Worm (Caenorhabditis elegans): Measurements from ENCODE around the gene nex-3.

nex-3 gene

DNA sequence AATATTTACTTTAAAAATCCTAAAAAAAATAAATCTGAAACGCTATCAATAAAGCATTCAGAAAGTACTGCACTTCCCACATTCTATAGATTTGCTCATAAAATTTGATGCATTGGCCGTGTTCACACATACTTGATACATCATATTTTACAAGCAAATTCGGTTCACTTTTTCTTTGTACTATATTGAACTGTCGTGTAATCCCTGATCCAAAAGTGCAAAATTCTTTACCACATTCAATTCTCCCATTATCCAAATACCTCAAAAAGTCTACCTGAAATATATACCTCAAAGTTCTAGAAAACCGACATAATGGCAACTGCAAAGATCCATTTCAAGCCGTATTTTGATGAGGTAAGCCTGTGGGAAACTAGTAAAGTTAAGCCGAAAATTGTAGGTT is at the start of gene nex-3:
TSS of gene nex-3 (plus strand) at position 301 of the 400 bp plus-strand sequence.
- TF ChIP-seq ztf-22 (GFP tag; optimal IDR thresholded peaks at IDR 0.05) (no peak), lin-26 (GFP tag; IDR thresholded peaks at IDR 0.05) (no peak), egl-44 (GFP tag; IDR thresholded peaks at IDR 0.05) (no peak), ama-1 (optimal IDR thresholded peaks at IDR 0.05) (no peak), ama-1 (GFP tag; optimal IDR thresholded peaks at IDR 0.05) (no peak), ZK185.1 (tag; optimal IDR thresholded peaks at IDR 0.05; ENCODE audit: poor library complexity, severe bottlenecking) (no peak), mes-4 (tag; optimal IDR thresholded peaks at IDR 0.05) (no peak), rec-8 (tag; optimal IDR thresholded peaks at IDR 0.05) (no peak), Y53G8AR.9 (GFP tag; conservative IDR thresholded peaks at IDR 0.05) (no peak), nhr-90 (tag; optimal IDR thresholded peaks at IDR 0.05) (no peak), cebp-1 (GFP tag; IDR thresholded peaks at IDR 0.05) (no peak), cebp-1 (tag; optimal IDR thresholded peaks at IDR 0.05) (no peak), attf-6 (GFP tag; IDR thresholded peaks at IDR 0.05) (no peak), F22D6.2 (tag; optimal IDR thresholded peaks at IDR 0.05) (no peak), ztf-26 (tag; optimal IDR thresholded peaks at IDR 0.05) (no peak), rcor-1 (GFP tag; IDR thresholded peaks at IDR 0.05) (no peak), ceh-91 (GFP tag; IDR thresholded peaks at IDR 0.05) (no peak), hlh-26 (GFP tag; conservative IDR thresholded peaks at IDR 0.05) (no peak), somi-1 (GFP tag; optimal IDR thresholded peaks at IDR 0.05) (no peak), ztf-25 (GFP tag; IDR thresholded peaks at IDR 0.05) (no peak), lag-1 (GFP tag; IDR thresholded peaks at IDR 0.05) (no peak), chd-7 (tag; optimal IDR thresholded peaks at IDR 0.05) (no peak)

DNA sequence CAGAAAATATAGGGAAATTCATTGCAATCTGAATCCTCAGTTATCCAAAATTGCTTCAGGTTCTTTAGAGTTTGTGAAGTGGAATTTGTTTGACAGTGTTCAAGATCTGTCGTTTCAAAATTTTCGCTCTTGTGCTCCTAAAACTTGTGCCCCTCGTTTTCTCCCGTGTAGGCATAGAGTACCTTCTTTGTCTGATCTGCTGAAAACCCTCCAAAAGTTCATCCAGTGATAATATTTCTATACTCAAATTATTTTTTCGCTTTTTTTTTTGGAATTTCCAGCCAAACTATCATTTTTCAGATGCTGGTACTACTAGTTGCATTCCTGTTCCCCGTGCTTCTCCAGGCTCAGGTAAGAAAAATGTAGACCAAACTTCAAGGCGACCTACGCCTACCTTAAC is 47.4 kb upstream of the nex-3 start, which contains the start of gene R07E5.4:
TSS of gene R07E5.4 (plus strand) at position 301 of the 400 bp plus-strand sequence.
- TF ChIP-seq mcd-1 (GFP tag; IDR thresholded peaks at IDR 0.05): no peak
- TF ChIP-seq bed-1 (GFP tag; IDR thresholded peaks at IDR 0.05): no peak
- no peak for TF ChIP-seq rec-8 (tag; optimal IDR thresholded peaks at IDR 0.05)
- TF ChIP-seq F37B4.10 (GFP tag; IDR thresholded peaks at IDR 0.05): no peak
- no peak for TF ChIP-seq snpc-4 (GFP tag; optimal IDR thresholded peaks at IDR 0.05)
- TF ChIP-seq snpc-4 (tag; optimal IDR thresholded peaks at IDR 0.05): no peak
- TF ChIP-seq egl-18 (GFP tag; IDR thresholded peaks at IDR 0.05): no peak
- TF ChIP-seq unc-62 (GFP tag; optimal IDR thresholded peaks at IDR 0.05): no peak
- TF ChIP-seq hmg-1.2 (GFP tag; IDR thresholded peaks at IDR 0.05): no peak
- no peak for TF ChIP-seq nfya-1 (tag; optimal IDR thresholded peaks at IDR 0.05; ENCODE audit: borderline replicate concordance, insufficient read depth)
- no peak for TF ChIP-seq rcor-1 (GFP tag; IDR thresholded peaks at IDR 0.05)
- no peak for TF ChIP-seq F57C9.4 (tag; optimal IDR thresholded peaks at IDR 0.05)
- no peak for TF ChIP-seq ceh-40 (GFP tag; IDR thresholded peaks at IDR 0.05)

DNA sequence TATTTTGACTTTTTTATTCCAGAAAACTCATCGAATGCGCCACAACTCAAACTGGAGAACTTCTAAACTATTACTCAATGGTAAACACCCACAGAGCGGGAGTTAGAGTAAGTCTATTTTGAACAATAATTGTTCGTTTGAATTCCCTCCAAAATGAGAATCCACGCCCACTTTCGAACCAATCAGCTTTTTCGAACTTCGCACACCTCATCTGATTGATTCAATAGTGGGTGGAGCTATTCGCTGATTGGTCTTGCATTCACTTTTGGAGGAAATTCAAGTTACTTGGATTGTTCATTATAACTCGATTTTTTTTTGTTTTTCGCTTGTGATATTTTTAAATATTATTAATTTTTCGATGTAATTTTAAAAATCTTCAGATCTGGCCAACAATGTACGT is 46.0 kb upstream of the nex-3 start:
- no peak for TF ChIP-seq nhr-90 (tag; optimal IDR thresholded peaks at IDR 0.05)
- TF ChIP-seq nfyb-1 (GFP tag; IDR thresholded peaks at IDR 0.05): peak; percentile 93
- TF ChIP-seq lir-1 (GFP tag; conservative IDR thresholded peaks at IDR 0.05): no peak

DNA sequence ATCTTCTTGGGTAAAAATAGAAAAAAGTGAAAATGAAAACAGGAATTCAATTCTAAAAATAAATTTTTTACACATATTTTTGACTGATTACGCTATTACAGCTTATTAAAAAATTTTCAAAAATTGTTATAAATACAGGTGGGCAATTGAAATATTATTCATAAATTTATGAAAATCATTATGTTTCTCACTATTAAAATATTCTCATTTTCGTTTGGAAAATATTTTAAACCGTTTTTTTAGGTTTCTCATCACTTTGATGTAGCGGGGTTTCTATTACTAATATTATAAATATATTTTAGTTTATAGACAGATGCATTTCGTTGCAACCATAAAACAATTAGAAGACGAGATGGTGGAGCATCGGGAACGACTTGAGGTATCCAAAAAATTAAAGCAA is 44.8 kb upstream of the nex-3 start, which contains the start of gene R07E5.5:
TSS of gene R07E5.5 (plus strand) at position 301 of the 400 bp plus-strand sequence.
- TF ChIP-seq attf-3 (GFP tag; conservative IDR thresholded peaks at IDR 0.05) (no peak), snpc-1.3 (tag; optimal IDR thresholded peaks at IDR 0.05; ENCODE audit: insufficient read depth) (no peak), lin-54 (GFP tag; optimal IDR thresholded peaks at IDR 0.05) (no peak), sptf-2 (GFP tag; optimal IDR thresholded peaks at IDR 0.05) (no peak), mes-4 (tag; optimal IDR thresholded peaks at IDR 0.05) (no peak), ceh-27 (GFP tag; optimal IDR thresholded peaks at IDR 0.05) (no peak), chd-7 (tag; optimal IDR thresholded peaks at IDR 0.05) (no peak), lsy-27 (tag; optimal IDR thresholded peaks at IDR 0.05; ENCODE audit: borderline replicate concordance, insufficient read depth) (no peak), pha-4 (tag; optimal IDR thresholded peaks at IDR 0.05) (no peak), hrde-1 (tag; optimal IDR thresholded peaks at IDR 0.05; ENCODE audit: borderline replicate concordance) (no peak), attf-6 (GFP tag; IDR thresholded peaks at IDR 0.05) (no peak), dpff-1 (tag; optimal IDR thresholded peaks at IDR 0.05) (no peak)
